Worm (Caenorhabditis elegans) whole organism, L1 larva: ENCODE measurements around the gene T22F3.12.

Experiments used
- nhr-84 ChIP-seq: sonication (generic microtip); optimal IDR thresholded peaks from 2 replicates; lab custom pipeline; 2017; ENCODE audit warnings: missing biosample characterization, missing genetic modification characterization
- nhr-90 ChIP-seq: sonication (generic microtip); optimal IDR thresholded peaks from 2 replicates; lab custom pipeline; 2016; ENCODE audit warnings: mild to moderate bottlenecking, missing genetic modification characterization, missing compliant biosample characterization; ENCODE audit not compliant: poor library complexity
- unc-62 ChIP-seq: fragments of 150-350 bp; optimal IDR thresholded peaks from 2 replicates; lab custom pipeline; 2014; ENCODE audit warnings: missing biosample characterization, missing genetic modification reagents, missing genetic modification characterization

DNA sequence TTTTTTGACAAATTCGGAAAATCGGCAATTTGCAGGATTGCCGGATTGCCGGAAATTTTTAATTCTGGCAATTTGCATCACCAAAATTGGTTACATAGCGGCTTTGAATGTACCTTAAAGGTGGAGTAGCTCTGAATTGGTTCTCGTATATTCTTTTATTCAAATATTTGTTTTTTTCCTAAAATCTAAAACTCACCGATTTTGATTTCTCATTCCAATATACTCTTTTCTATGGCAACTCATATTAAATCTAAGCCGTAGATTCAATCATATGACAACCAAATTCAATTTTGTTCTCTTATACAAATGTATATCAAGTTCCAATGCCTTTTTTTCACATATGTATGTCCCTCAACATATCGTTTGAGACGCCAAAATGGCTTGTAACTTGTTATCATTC lies 42.4 kb downstream of the T22F3.12 start, which contains the start of gene sri-21:
- TF ChIP-seq unc-62 (GFP tag; lab: Kevin White, UChicago): no peak
- no peak for TF ChIP-seq nhr-84 (tag; lab: Kevin White, UChicago)
- TF ChIP-seq nhr-90 (tag; lab: Kevin White, UChicago): no peak
